Worm (Caenorhabditis elegans) whole organism, mixed stage, embryonic: ENCODE results near the gene mtrr-1.

ENCODE experiments used
- bed-3 ChIP-seq: fragments of 200-800 bp; sonication (Bioruptor generic); optimal IDR thresholded peaks from 3 replicates; lab custom pipeline; 2018; ENCODE audit warnings: mild to moderate bottlenecking, missing genetic modification characterization, moderate library complexity, missing compliant biosample characterization
- ceh-83 ChIP-seq: fragments of 200-800 bp; sonication (Bioruptor generic); optimal IDR thresholded peaks from 2 replicates; lab custom pipeline; 2018; ENCODE audit warnings: mild to moderate bottlenecking, missing genetic modification characterization, missing compliant biosample characterization
- flh-1 ChIP-seq: fragments of 200-800 bp; sonication (Bioruptor generic); optimal IDR thresholded peaks from 2 replicates; lab custom pipeline; 2018; ENCODE audit warnings: mild to moderate bottlenecking, missing genetic modification characterization, moderate library complexity, missing compliant biosample characterization
- lin-13 ChIP-seq: fragments of 150-350 bp; optimal IDR thresholded peaks from 2 replicates; lab custom pipeline; 2014; ENCODE audit warnings: missing biosample characterization, missing genetic modification characterization
- pha-4 ChIP-seq: fragments of 150-350 bp; optimal IDR thresholded peaks from 2 replicates; lab custom pipeline; 2018; ENCODE audit warnings: missing biosample characterization, missing genetic modification reagents, missing genetic modification characterization
- snpc-4 ChIP-seq: fragments of 150-350 bp; optimal IDR thresholded peaks from 2 replicates; lab custom pipeline; 2014; ENCODE audit warnings: missing biosample characterization, missing genetic modification characterization

ce11 chrII:9301065-9301464 is 15.3 kb downstream of the mtrr-1 start:
- TF ChIP-seq pha-4 (tag; lab: Kevin White, UChicago) (no peak), snpc-4 (tag; lab: Kevin White, UChicago) (no peak), lin-13 (no peak), bed-3 (GFP tag; lab: Kevin White, UChicago) (no peak), ceh-83 (GFP tag; lab: Kevin White, UChicago) (no peak), flh-1 (GFP tag; lab: Kevin White, UChicago) (no peak)
